Fruit fly (Drosophila melanogaster) whole organism, embryonic: ENCODE results near the gene Fgop2.
A peak's percentile ranks its signal among the peaks of the same experiment; 100 is the strongest.

ENCODE experiments used
- ATbp ChIP-seq: fragments of 200-800 bp; sonication (Bioruptor generic); optimal IDR thresholded peaks from 2 replicates; lab custom pipeline; 2017; ENCODE audit warnings: missing biosample characterization, mild to moderate bottlenecking, missing genetic modification characterization, missing genetic modification reagents
- Bteb2 ChIP-seq: fragments of 200-800 bp; sonication (Bioruptor generic); optimal IDR thresholded peaks from 2 replicates; lab custom pipeline; 2016; ENCODE audit warnings: missing biosample characterization, missing genetic modification characterization
- CG10321 ChIP-seq: fragments of 200-800 bp; sonication (Bioruptor generic); IDR thresholded peaks from 2 replicates; pipeline ENCODE4 v1.3.6; 2022; ENCODE audit warnings: missing biosample characterization, missing genetic modification characterization
- CG11085 ChIP-seq: fragments of 200-800 bp; sonication (Bioruptor generic); IDR thresholded peaks from 2 replicates; pipeline ENCODE4 v1.3.6; 2022; ENCODE audit warnings: missing biosample characterization, missing genetic modification characterization
- CG13894 ChIP-seq: fragments of 200-800 bp; sonication (Bioruptor generic); optimal IDR thresholded peaks from 3 replicates; lab custom pipeline; 2018; ENCODE audit warnings: missing biosample characterization, mild to moderate bottlenecking, missing genetic modification characterization, moderate library complexity
- CG14014 ChIP-seq: fragments of 200-800 bp; sonication (Bioruptor generic); IDR thresholded peaks from 2 replicates; pipeline ENCODE4 v1.3.6; 2022; ENCODE audit warnings: missing biosample characterization, missing genetic modification characterization
- CG2129 ChIP-seq: fragments of 200-800 bp; sonication (Bioruptor generic); IDR thresholded peaks from 2 replicates; pipeline ENCODE4 v1.3.6; 2022; ENCODE audit warnings: missing biosample characterization, missing genetic modification characterization; ENCODE audit not compliant: partially characterized antibody
- CG2199 ChIP-seq: fragments of 200-800 bp; sonication (Bioruptor generic); IDR thresholded peaks from 3 replicates; pipeline ENCODE4 v1.3.6; 2022; ENCODE audit warnings: missing biosample characterization, missing genetic modification characterization
- CG2712 ChIP-seq: fragments of 200-800 bp; optimal IDR thresholded peaks from 3 replicates; lab custom pipeline; 2019; ENCODE audit warnings: missing biosample characterization, mild to moderate bottlenecking, missing genetic modification characterization, moderate library complexity
- CG3065 ChIP-seq: fragments of 200-800 bp; sonication (Bioruptor generic); optimal IDR thresholded peaks from 2 replicates; lab custom pipeline; 2016; ENCODE audit warnings: missing biosample characterization, missing genetic modification characterization
- CG31224 ChIP-seq: fragments of 200-800 bp; sonication (Bioruptor generic); IDR thresholded peaks from 2 replicates; pipeline ENCODE4 v1.3.6; 2022; ENCODE audit warnings: missing biosample characterization, missing genetic modification characterization
- CG33213 ChIP-seq: fragments of 200-800 bp; sonication (Bioruptor generic); optimal IDR thresholded peaks from 3 replicates; lab custom pipeline; 2016; ENCODE audit warnings: missing biosample characterization, missing genetic modification characterization
- CG34224 ChIP-seq: fragments of 200-800 bp; sonication (Bioruptor generic); IDR thresholded peaks from 3 replicates; pipeline ENCODE4 v1.3.6; 2022; ENCODE audit warnings: missing biosample characterization, missing genetic modification characterization; ENCODE audit not compliant: partially characterized antibody
- CG4730 ChIP-seq: fragments of 200-800 bp; sonication (Bioruptor generic); IDR thresholded peaks from 2 replicates; pipeline ENCODE4 v1.3.6; 2022; ENCODE audit warnings: missing biosample characterization, missing genetic modification characterization
- CG7786 ChIP-seq: fragments of 200-800 bp; sonication (Bioruptor generic); optimal IDR thresholded peaks from 2 replicates; lab custom pipeline; 2016; ENCODE audit warnings: missing biosample characterization, missing genetic modification characterization
- CHES-1-like ChIP-seq: fragments of 200-800 bp; sonication (Bioruptor generic); optimal IDR thresholded peaks from 2 replicates; lab custom pipeline; 2016; ENCODE audit warnings: missing biosample characterization, missing genetic modification characterization
- D19A ChIP-seq: fragments of 200-800 bp; optimal IDR thresholded peaks from 3 replicates; lab custom pipeline; 2019; ENCODE audit warnings: missing biosample characterization, mild to moderate bottlenecking, missing genetic modification characterization, moderate library complexity
- Dip2 ChIP-seq: fragments of 200-800 bp; sonication (Bioruptor generic); IDR thresholded peaks from 2 replicates; pipeline ENCODE4 v1.3.6; 2022; ENCODE audit warnings: missing biosample characterization, missing genetic modification characterization
- Dref ChIP-seq: fragments of 200-800 bp; sonication (Bioruptor generic); IDR thresholded peaks from 2 replicates; pipeline ENCODE4 v1.3.6; 2022; ENCODE audit warnings: missing biosample characterization, missing genetic modification characterization
- Drgx ChIP-seq: fragments of 200-800 bp; sonication (Bioruptor generic); IDR thresholded peaks from 2 replicates; pipeline ENCODE4 v1.3.6; 2022; ENCODE audit warnings: missing biosample characterization, missing genetic modification characterization
- Gsc ChIP-seq: fragments of 200-800 bp; sonication (Bioruptor generic); IDR thresholded peaks from 2 replicates; pipeline ENCODE4 v1.3.6; 2022; ENCODE audit warnings: missing biosample characterization, missing genetic modification characterization
- HLH4C ChIP-seq: fragments of 200-800 bp; sonication (Bioruptor generic); IDR thresholded peaks from 3 replicates; pipeline ENCODE4 v1.3.6; 2022; ENCODE audit warnings: missing biosample characterization, missing genetic modification characterization; ENCODE audit not compliant: partially characterized antibody
- Hsf ChIP-seq: fragments of 200-800 bp; sonication (Bioruptor generic); optimal IDR thresholded peaks from 3 replicates; lab custom pipeline; 2016; ENCODE audit warnings: missing biosample characterization, missing genetic modification characterization
- Lim3 ChIP-seq: fragments of 200-800 bp; sonication (Bioruptor generic); IDR thresholded peaks from 2 replicates; pipeline ENCODE4 v1.3.6; 2022; ENCODE audit warnings: missing biosample characterization, missing genetic modification characterization
- NC2β ChIP-seq: fragments of 200-800 bp; sonication (Bioruptor generic); optimal IDR thresholded peaks from 2 replicates; lab custom pipeline; 2016; ENCODE audit warnings: missing biosample characterization, missing genetic modification characterization
- Side ChIP-seq: fragments of 200-800 bp; sonication (Bioruptor generic); optimal IDR thresholded peaks from 2 replicates; lab custom pipeline; 2016; ENCODE audit warnings: missing biosample characterization, missing genetic modification characterization
- Stat92E ChIP-seq, 3 experiments: fragments of >200 bp in 2 of 3; fragments of 200-800 bp in 1 of 3; sonication (Bioruptor generic) in 1 of 3; optimal IDR thresholded peaks; 2 replicates each; lab custom pipeline; 2017 to 2019; ENCODE audit warnings: missing biosample characterization in 3 of 3, missing genetic modification characterization in 3 of 3, mild to moderate bottlenecking in 1 of 3, moderate library complexity in 1 of 3
- Trl ChIP-seq, 3 experiments: fragments of >200 bp in 2 of 3; fragments of 200-800 bp in 1 of 3; sonication (Bioruptor generic) in 1 of 3; optimal IDR thresholded peaks; 2 replicates in 1 of 3; 3 replicates in 2 of 3; lab custom pipeline; 2016 to 2017; ENCODE audit warnings: missing biosample characterization in 1 of 3, missing genetic modification characterization in 1 of 3
- Xrp1 ChIP-seq: fragments of 200-800 bp; sonication (Bioruptor generic); IDR thresholded peaks from 2 replicates; pipeline ENCODE4 v1.3.6; 2022; ENCODE audit warnings: missing biosample characterization, missing genetic modification characterization
- ase ChIP-seq: fragments of 200-800 bp; sonication (Bioruptor generic); IDR thresholded peaks from 3 replicates; pipeline ENCODE4 v1.3.6; 2022; ENCODE audit warnings: missing biosample characterization, missing genetic modification characterization
- chm ChIP-seq: fragments of 200-800 bp; sonication (Bioruptor generic); IDR thresholded peaks from 2 replicates; pipeline ENCODE4 v1.3.6; 2022; ENCODE audit warnings: missing biosample characterization, missing genetic modification characterization
- crc ChIP-seq: fragments of 200-800 bp; sonication (Bioruptor generic); optimal IDR thresholded peaks from 2 replicates; lab custom pipeline; 2016; ENCODE audit warnings: missing biosample characterization, missing genetic modification characterization
- dpn ChIP-seq, 2 experiments: fragments of 200-800 bp; sonication (Bioruptor generic); optimal IDR thresholded peaks; 3 replicates each; lab custom pipeline; 2016; ENCODE audit warnings: missing biosample characterization in 2 of 2, missing genetic modification characterization in 2 of 2
- fd3F ChIP-seq: fragments of 200-800 bp; sonication (Bioruptor generic); optimal IDR thresholded peaks from 2 replicates; lab custom pipeline; 2018; ENCODE audit warnings: missing biosample characterization, mild to moderate bottlenecking, missing genetic modification characterization, moderate library complexity
- ftz-f1 ChIP-seq: fragments of 200-800 bp; sonication (Bioruptor generic); optimal IDR thresholded peaks from 2 replicates; lab custom pipeline; 2016; ENCODE audit warnings: missing biosample characterization, missing genetic modification characterization
- fu2 ChIP-seq: fragments of 200-800 bp; sonication (Bioruptor generic); optimal IDR thresholded peaks from 2 replicates; lab custom pipeline; 2016; ENCODE audit warnings: missing biosample characterization, missing genetic modification characterization
- gfzf ChIP-seq: fragments of 200-800 bp; sonication (Bioruptor generic); optimal IDR thresholded peaks from 2 replicates; lab custom pipeline; 2016; ENCODE audit warnings: missing biosample characterization, mild to moderate bottlenecking, missing genetic modification characterization, moderate library complexity
- gro ChIP-seq: fragments of 200-800 bp; sonication (Bioruptor generic); optimal IDR thresholded peaks from 2 replicates; lab custom pipeline; 2016; ENCODE audit warnings: missing biosample characterization, missing genetic modification characterization
- gt ChIP-seq: fragments of 200-800 bp; sonication (Bioruptor generic); IDR thresholded peaks from 2 replicates; pipeline ENCODE4 v1.3.6; 2022; ENCODE audit warnings: missing biosample characterization, missing genetic modification characterization
- knrl ChIP-seq: fragments of 200-800 bp; sonication (Bioruptor generic); IDR thresholded peaks from 3 replicates; pipeline ENCODE4 v1.3.6; 2022; ENCODE audit warnings: missing biosample characterization, missing genetic modification characterization; ENCODE audit not compliant: partially characterized antibody
- lbe ChIP-seq: fragments of 200-800 bp; sonication (Bioruptor generic); optimal IDR thresholded peaks from 2 replicates; lab custom pipeline; 2016; ENCODE audit warnings: missing biosample characterization, mild to moderate bottlenecking, missing genetic modification characterization
- lmd ChIP-seq: fragments of 200-800 bp; sonication (Bioruptor generic); IDR thresholded peaks from 2 replicates; pipeline ENCODE4 v1.3.6; 2022; ENCODE audit warnings: missing biosample characterization, missing genetic modification characterization
- lola ChIP-seq, 3 experiments: fragments of >200 bp in 2 of 3; fragments of 200-800 bp in 1 of 3; sonication (Bioruptor generic) in 1 of 3; optimal IDR thresholded peaks; 2 replicates each; lab custom pipeline; 2017 to 2019; ENCODE audit warnings: missing biosample characterization in 3 of 3, missing genetic modification characterization in 3 of 3, mild to moderate bottlenecking in 1 of 3, moderate library complexity in 1 of 3
- maf-S ChIP-seq: fragments of 200-800 bp; sonication (Bioruptor generic); optimal IDR thresholded peaks from 2 replicates; lab custom pipeline; 2016; ENCODE audit warnings: missing biosample characterization, missing genetic modification characterization
- otp ChIP-seq: fragments of 200-800 bp; sonication (Bioruptor generic); IDR thresholded peaks from 3 replicates; pipeline ENCODE4, ENCODE4 v1.3.6; 2022; ENCODE audit warnings: missing biosample characterization, missing genetic modification characterization
- sens ChIP-seq: fragments of 200-800 bp; sonication (Bioruptor generic); peaks from one replicate; lab custom pipeline; 2016; ENCODE audit warnings: missing biosample characterization, missing genetic modification characterization
- tio ChIP-seq: fragments of 200-800 bp; sonication (Bioruptor generic); optimal IDR thresholded peaks from 2 replicates; lab custom pipeline; 2017; ENCODE audit warnings: missing biosample characterization, missing genetic modification characterization, inconsistent platforms
- tll ChIP-seq, 2 experiments: fragments of 200-800 bp in 1 of 2; fragments of >200 bp in 1 of 2; sonication (Bioruptor generic) in 1 of 2; optimal IDR thresholded peaks; 2 replicates each; lab custom pipeline; 2017 to 2019; ENCODE audit warnings: missing biosample characterization in 2 of 2, missing genetic modification characterization in 2 of 2, mild to moderate bottlenecking in 1 of 2, moderate library complexity in 1 of 2
- unc-4 ChIP-seq: fragments of 200-800 bp; sonication (Bioruptor generic); IDR thresholded peaks from 2 replicates; pipeline ENCODE4 v1.3.6; 2022; ENCODE audit warnings: missing biosample characterization, missing genetic modification characterization; ENCODE audit not compliant: partially characterized antibody
- zfh1 ChIP-seq: fragments of 200-800 bp; sonication (Bioruptor generic); IDR thresholded peaks from 3 replicates; pipeline ENCODE4 v1.3.6; 2022; ENCODE audit warnings: missing biosample characterization, missing genetic modification characterization

The Fgop2 gene

dm6 chr2L:6956725-6957124 lies 11.6 kb upstream of the Fgop2 start, which contains the start of the genes CG13775 and CG3430 (continued):
- TF ChIP-seq Gsc (GFP tag; lab: Robert Waterston, UW), result no peak
- peak; percentile 33 for TF ChIP-seq gro (GFP tag; lab: Kevin White, UChicago)
- no peak for TF ChIP-seq crc (GFP tag; lab: Kevin White, UChicago)
- peak; percentile 33; the same call in 1 of the 2 replicates for TF ChIP-seq CG14014
- TF ChIP-seq CG2129 (GFP tag; lab: Robert Waterston, UW), result peak; percentile 37; the same call in 1 of the 2 replicates
- TF ChIP-seq CG4730 (GFP tag; lab: Robert Waterston, UW), result no peak
- no peak for TF ChIP-seq Stat92E (GFP tag; optimal IDR thresholded peaks at IDR 0.05; lab: Kevin White, UChicago)
- TF ChIP-seq Lim3 (GFP tag; lab: Robert Waterston, UW), result no peak
- no peak for TF ChIP-seq lola (GFP tag; optimal IDR thresholded peaks at IDR 0.05; lab: Kevin White, UChicago)
- peak; percentile 56 for TF ChIP-seq CHES-1-like (GFP tag; lab: Kevin White, UChicago)
- TF ChIP-seq fd3F (GFP tag; lab: Kevin White, UChicago), result no peak
- peak; percentile 45; the same call in 2 of the 3 replicates for TF ChIP-seq zfh1 (GFP tag; lab: Robert Waterston, UW)
- TF ChIP-seq CG2712 (tag; lab: Kevin White, UChicago), result no peak
- no peak for TF ChIP-seq Xrp1 (GFP tag; lab: Robert Waterston, UW)
- TF ChIP-seq D19A (tag; lab: Kevin White, UChicago), result no peak
- TF ChIP-seq Dip2 (GFP tag; lab: Robert Waterston, UW), result no peak
- TF ChIP-seq gfzf, result peak; percentile 14
- peak; percentile 25 to 54 for TF ChIP-seq dpn (GFP tag; optimal IDR thresholded peaks at IDR 0.05; lab: Kevin White, UChicago)
- TF ChIP-seq Side (GFP tag; lab: Kevin White, UChicago), result no peak
- no peak for TF ChIP-seq otp (GFP tag; lab: Robert Waterston, UW)
- no peak for TF ChIP-seq tio (GFP tag; lab: Kevin White, UChicago)
- peak; percentile 46 for TF ChIP-seq CG7786 (GFP tag; lab: Kevin White, UChicago)
- TF ChIP-seq CG2199 (GFP tag; lab: Robert Waterston, UW), result no peak
- TF ChIP-seq, all 482 proteins: peak for 166

dm6 chr2L:6950096-6950495 lies 5.0 kb upstream of the Fgop2 start, which contains the start of the genes Gas41 and SA1:
TSS of gene Gas41 (minus strand) at chr2L:6950207.
TSS of gene SA1 (plus strand) at chr2L:6950421.
- TF ChIP-seq Bteb2 (GFP tag; lab: Kevin White, UChicago), result no peak
- peak; percentile 82 for TF ChIP-seq lbe (GFP tag; lab: Kevin White, UChicago)
- peak; percentile 77 for TF ChIP-seq ATbp (GFP tag; lab: Kevin White, UChicago)
- TF ChIP-seq CG34224 (GFP tag; lab: Robert Waterston, UW), result peak; percentile 78
- peak; percentile 89 for TF ChIP-seq CG11085 (GFP tag; lab: Robert Waterston, UW)
- TF ChIP-seq Trl (optimal IDR thresholded peaks at IDR 0.05; lab: Kevin White, UChicago), result no peak
- peak; percentile 7 for TF ChIP-seq Trl (GFP tag; optimal IDR thresholded peaks at IDR 0.05; lab: Kevin White, UChicago)
- peak; percentile 67 for TF ChIP-seq chm (GFP tag; lab: Robert Waterston, UW)
- peak; percentile 86 for TF ChIP-seq unc-4 (GFP tag; lab: Robert Waterston, UW)
- TF ChIP-seq Drgx (GFP tag; lab: Robert Waterston, UW), result peak; percentile 86
- no peak for TF ChIP-seq tll (GFP tag; optimal IDR thresholded peaks at IDR 0.05; lab: Kevin White, UChicago)
- TF ChIP-seq fu2, result peak; percentile 48
- TF ChIP-seq CG3065 (GFP tag; lab: Kevin White, UChicago), result peak; percentile 84
- TF ChIP-seq sens (GFP tag; lab: Kevin White, UChicago), result peak; percentile 89
- TF ChIP-seq Hsf (GFP tag; lab: Kevin White, UChicago), result no peak
- TF ChIP-seq Dref (GFP tag; lab: Robert Waterston, UW), result peak; percentile 76
- TF ChIP-seq maf-S (GFP tag; lab: Kevin White, UChicago), result no peak
- peak; percentile 57 for TF ChIP-seq NC2β (GFP tag; lab: Kevin White, UChicago)
- no peak for TF ChIP-seq ftz-f1 (GFP tag; lab: Kevin White, UChicago)
- peak; percentile 38 for TF ChIP-seq CG33213 (GFP tag; lab: Kevin White, UChicago)
- TF ChIP-seq ase, result peak; percentile 81; the same call in 2 of the 3 replicates
- 0 out of 2 replicates have a peak, but pooled peaks have one; percentile 24 for TF ChIP-seq CG10321 (GFP tag; lab: Robert Waterston, UW)
- peak; percentile 58; the same call in 1 of the 2 replicates for TF ChIP-seq gt (GFP tag; lab: Robert Waterston, UW)
- peak; percentile 84 for TF ChIP-seq knrl
- peak; percentile 87 for TF ChIP-seq CG31224 (GFP tag; lab: Robert Waterston, UW)
- no peak for TF ChIP-seq lmd (GFP tag; lab: Robert Waterston, UW)
- TF ChIP-seq CG13894 (tag; lab: Kevin White, UChicago), result peak; percentile 91
- TF ChIP-seq HLH4C (GFP tag; lab: Robert Waterston, UW), result peak; percentile 70
